Worm (Caenorhabditis elegans): Measurements from ENCODE around the gene srp-1.

srp-1 gene

DNA sequence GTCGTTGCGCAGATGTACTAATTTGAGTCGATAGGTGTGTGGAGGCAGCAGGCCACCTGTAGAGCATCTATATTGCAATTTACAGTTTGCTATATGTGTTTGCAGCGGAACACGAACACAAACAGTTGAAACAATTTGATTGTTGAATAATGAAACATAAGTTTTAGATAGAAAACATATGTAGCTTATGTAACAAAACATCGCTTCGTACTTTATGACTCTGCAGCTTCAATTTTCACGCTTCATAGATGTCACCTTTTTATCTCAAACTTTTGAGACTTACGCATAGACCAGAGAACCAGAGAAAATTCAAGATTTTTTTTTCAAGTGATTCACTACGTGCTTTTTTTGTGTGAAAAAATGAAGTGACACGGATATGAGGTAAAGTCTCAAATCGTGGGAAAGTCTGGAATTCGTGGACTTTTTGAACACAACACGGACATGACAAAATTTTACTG lies 29.2 kb upstream of the srp-1 start, which contains the start of gene fbxb-72 (continued):
- TF ChIP-seq F10E7.11 (tag; optimal IDR thresholded peaks at IDR 0.05) (no peak), ZK185.1 (tag; optimal IDR thresholded peaks at IDR 0.05; ENCODE audit: poor library complexity, severe bottlenecking) (peak; percentile 95), Y79H2A.3 (GFP tag; conservative IDR thresholded peaks at IDR 0.05) (peak; percentile 85), T07F8.4 (tag; optimal IDR thresholded peaks at IDR 0.05) (no peak), attf-5 (GFP tag; optimal IDR thresholded peaks at IDR 0.05) (peak; percentile 29), nhr-80 (tag; optimal IDR thresholded peaks at IDR 0.05) (peak; percentile 39), aptf-2 (GFP tag; conservative IDR thresholded peaks at IDR 0.05) (no peak), him-1 (tag; optimal IDR thresholded peaks at IDR 0.05) (no peak), ceh-40 (GFP tag; IDR thresholded peaks at IDR 0.05) (no peak), nfyb-1 (GFP tag; IDR thresholded peaks at IDR 0.05) (peak; percentile 88), efl-1 (GFP tag; optimal IDR thresholded peaks at IDR 0.05) (no peak), ztf-3 (GFP tag; optimal IDR thresholded peaks at IDR 0.05) (no peak), F22D6.2 (tag; optimal IDR thresholded peaks at IDR 0.05) (peak; percentile 85), akir-1 (GFP tag; optimal IDR thresholded peaks at IDR 0.05) (peak; percentile 25), hmg-1.2 (GFP tag; IDR thresholded peaks at IDR 0.05) (peak; percentile 50), pbrm-1 (GFP tag; IDR thresholded peaks at IDR 0.05) (peak; percentile 52), pha-4 (tag; optimal IDR thresholded peaks at IDR 0.05) (peak; percentile 94), egl-44 (GFP tag; IDR thresholded peaks at IDR 0.05) (no peak; the same call in 1 of the 2 replicates), ztf-26 (tag; optimal IDR thresholded peaks at IDR 0.05) (peak; percentile 68), F57C9.4 (tag; optimal IDR thresholded peaks at IDR 0.05) (peak; percentile 85), egl-18 (GFP tag; IDR thresholded peaks at IDR 0.05) (no peak), fkh-3 (tag; optimal IDR thresholded peaks at IDR 0.05) (no peak), Y67H2A.10 (GFP tag; conservative IDR thresholded peaks at IDR 0.05) (no peak), dpff-1 (tag; optimal IDR thresholded peaks at IDR 0.05) (no peak), madf-10 (tag; optimal IDR thresholded peaks at IDR 0.05) (peak; percentile 66), unc-62 (GFP tag; optimal IDR thresholded peaks at IDR 0.05) (no peak), ama-1 (optimal IDR thresholded peaks at IDR 0.05) (peak; percentile 96), ama-1 (GFP tag; optimal IDR thresholded peaks at IDR 0.05) (no peak), lin-54 (GFP tag; optimal IDR thresholded peaks at IDR 0.05) (no peak), madf-3 (GFP tag; IDR thresholded peaks at IDR 0.05) (0 out of 2 replicates have a peak, but pooled peaks have one; percentile 9), tlf-1 (GFP tag; optimal IDR thresholded peaks at IDR 0.05) (peak; percentile 89), snpc-1.3 (tag; optimal IDR thresholded peaks at IDR 0.05; ENCODE audit: insufficient read depth) (peak; percentile 64), tbx-9 (tag; optimal IDR thresholded peaks at IDR 0.05; ENCODE audit: borderline replicate concordance) (no peak)

DNA sequence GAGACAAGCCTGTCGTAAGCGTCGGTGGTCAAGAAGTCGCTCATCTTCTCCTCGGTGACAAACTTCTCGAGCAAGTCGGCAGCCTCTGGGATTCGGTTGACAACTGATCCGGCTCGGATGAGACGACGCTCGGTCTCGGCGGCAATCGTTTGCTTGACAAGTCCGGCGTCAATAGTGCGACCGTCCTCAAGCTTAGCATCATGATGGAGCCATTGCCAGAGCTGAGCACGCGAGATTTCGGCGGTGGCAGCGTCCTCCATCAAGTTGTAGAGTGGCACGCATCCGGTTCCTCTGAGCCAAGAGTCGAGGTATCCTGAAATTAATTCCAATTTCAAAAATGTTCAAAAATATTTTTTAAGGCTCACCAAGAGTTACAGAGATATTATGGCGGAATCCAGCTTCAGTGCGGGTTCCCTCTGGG lies 28.6 kb upstream of the srp-1 start:
- TF ChIP-seq Y53F4B.3 (GFP tag; IDR thresholded peaks at IDR 0.05) (0 out of 2 replicates have a peak, but pooled peaks have one; percentile 6), nhr-90 (tag; optimal IDR thresholded peaks at IDR 0.05) (peak; percentile 18), ztf-28 (GFP tag; IDR thresholded peaks at IDR 0.05) (peak; percentile 48; the same call in 1 of the 2 replicates), repo-1 (tag; optimal IDR thresholded peaks at IDR 0.05) (peak; percentile 61), zfh-2 (GFP tag; conservative IDR thresholded peaks at IDR 0.05) (peak; percentile 75), lin-35 (GFP tag; optimal IDR thresholded peaks at IDR 0.05) (peak in 1 of 3 experiments; percentile 43), cebp-1 (GFP tag; IDR thresholded peaks at IDR 0.05) (no peak), cebp-1 (tag; optimal IDR thresholded peaks at IDR 0.05) (no peak), B0336.3 (GFP tag; IDR thresholded peaks at IDR 0.05) (peak; percentile 6), pha-4 (tag; optimal IDR thresholded peaks at IDR 0.05) (no peak), ccch-3 (GFP tag; optimal IDR thresholded peaks at IDR 0.05) (peak; percentile 28), lin-26 (GFP tag; IDR thresholded peaks at IDR 0.05) (peak; percentile 60), lin-40 (tag; optimal IDR thresholded peaks at IDR 0.05) (no peak), snpc-3.4 (tag; optimal IDR thresholded peaks at IDR 0.05) (peak; percentile 22), egrh-3 (GFP tag; IDR thresholded peaks at IDR 0.05) (peak; percentile 62; the same call in 1 of the 2 replicates), Y95B8A.8 (GFP tag; IDR thresholded peaks at IDR 0.05) (no peak), zim-3 (tag; optimal IDR thresholded peaks at IDR 0.05) (peak; percentile 54)
